Worm (Caenorhabditis elegans): ENCODE data around the gene F57A8.7.

F57A8.7 gene

DNA sequence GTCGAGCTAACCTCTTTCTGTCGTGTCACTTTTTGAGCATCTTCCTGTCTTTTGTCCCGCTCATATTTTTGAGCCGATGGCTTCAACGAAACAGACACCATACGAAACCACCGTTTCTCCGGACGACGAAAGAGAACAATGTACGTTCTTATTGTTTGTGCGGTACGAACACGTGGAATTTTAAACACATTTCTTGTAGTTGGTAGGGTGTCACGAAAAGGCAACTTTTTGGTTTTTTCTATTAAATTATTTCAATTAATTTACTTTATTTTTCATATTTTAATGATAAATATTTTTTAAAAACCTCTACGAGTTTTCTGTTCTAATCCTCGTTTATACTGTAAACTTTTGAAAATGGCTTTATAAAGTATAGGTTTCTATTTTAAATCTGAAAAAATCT is 15.6 kb downstream of the F57A8.7 start, which contains the start of gene R04B5.11:
Gene R04B5.11 (minus strand): TSS at position 101 of the 400 bp plus-strand sequence.
- TF ChIP-seq ama-1 (optimal IDR thresholded peaks at IDR 0.05) = no peak

DNA sequence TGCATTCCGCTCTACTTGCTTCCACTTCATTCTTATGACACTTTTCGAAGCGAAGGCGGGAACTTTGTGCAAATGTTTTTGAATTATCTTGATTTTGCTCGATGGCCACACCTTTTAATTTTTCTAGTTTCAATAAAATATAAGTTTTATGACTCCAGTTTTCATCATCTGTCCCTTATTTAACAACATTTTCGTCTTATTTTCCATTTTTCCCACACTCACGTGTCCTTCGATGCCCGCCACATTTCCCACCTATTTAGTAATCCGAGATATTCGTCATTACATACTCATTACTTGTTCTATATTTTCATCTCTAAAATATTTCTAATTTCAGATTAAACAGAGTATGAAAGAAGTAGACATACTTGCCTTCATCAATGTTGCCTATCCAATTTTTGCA is 18.8 kb downstream of the F57A8.7 start, which contains the start of gene srd-49:
Gene srd-49 (plus strand): TSS at position 301 of the 400 bp plus-strand sequence.
- no peak for TF ChIP-seq tbx-11 (GFP tag; IDR thresholded peaks at IDR 0.05)
- no peak for TF ChIP-seq pes-1 (GFP tag; IDR thresholded peaks at IDR 0.05)
- no peak for TF ChIP-seq hmg-4 (GFP tag; optimal IDR thresholded peaks at IDR 0.05)
- no peak for TF ChIP-seq ceh-36 (tag; optimal IDR thresholded peaks at IDR 0.05)
- no peak for TF ChIP-seq F13C5.2 (tag; optimal IDR thresholded peaks at IDR 0.05)
- TF ChIP-seq ama-1 (optimal IDR thresholded peaks at IDR 0.05) = no peak
- TF ChIP-seq sea-1 (GFP tag; conservative IDR thresholded peaks at IDR 0.05) = no peak
- TF ChIP-seq scrt-1 (GFP tag; IDR thresholded peaks at IDR 0.05) = no peak
- TF ChIP-seq hmbx-1 (tag; optimal IDR thresholded peaks at IDR 0.05) = no peak
- TF ChIP-seq hnd-1 (tag; optimal IDR thresholded peaks at IDR 0.05) = no peak
- no peak for TF ChIP-seq aly-1 (tag; optimal IDR thresholded peaks at IDR 0.05)
- TF ChIP-seq ets-7 (tag; optimal IDR thresholded peaks at IDR 0.05) = no peak
- TF ChIP-seq tbx-37 (GFP tag; conservative IDR thresholded peaks at IDR 0.05) = no peak
- no peak for TF ChIP-seq B0310.2 (tag; optimal IDR thresholded peaks at IDR 0.05)
- no peak for TF ChIP-seq ceh-13 (GFP tag; optimal IDR thresholded peaks at IDR 0.05)
- no peak for TF ChIP-seq tra-4 (tag; optimal IDR thresholded peaks at IDR 0.05)

DNA sequence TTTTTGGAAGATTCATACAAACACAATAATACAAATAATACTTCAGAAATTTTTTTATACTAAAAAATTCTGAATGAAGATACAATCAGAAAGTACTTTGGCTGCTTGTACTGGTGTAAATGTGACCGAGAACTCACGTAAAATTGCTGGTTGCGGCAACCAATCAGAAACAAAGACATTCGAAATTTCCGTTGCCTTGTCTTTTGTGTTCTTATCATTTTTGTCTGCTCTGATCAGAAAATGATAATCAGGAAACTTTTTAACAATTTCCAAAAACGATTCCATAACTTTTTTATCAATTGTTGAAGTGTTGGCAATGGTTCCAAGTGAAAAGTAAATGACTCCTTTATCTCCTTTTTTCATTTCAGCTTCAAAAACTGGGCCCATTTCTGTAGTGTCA is 21.4 kb downstream of the F57A8.7 start:
- TF ChIP-seq ets-7 (tag; optimal IDR thresholded peaks at IDR 0.05) = no peak
- TF ChIP-seq ceh-36 (tag; optimal IDR thresholded peaks at IDR 0.05) = no peak
- no peak for TF ChIP-seq tra-4 (tag; optimal IDR thresholded peaks at IDR 0.05)
- no peak for TF ChIP-seq B0310.2 (tag; optimal IDR thresholded peaks at IDR 0.05)
- no peak for TF ChIP-seq hmbx-1 (tag; optimal IDR thresholded peaks at IDR 0.05)
- no peak for TF ChIP-seq scrt-1 (GFP tag; IDR thresholded peaks at IDR 0.05)

DNA sequence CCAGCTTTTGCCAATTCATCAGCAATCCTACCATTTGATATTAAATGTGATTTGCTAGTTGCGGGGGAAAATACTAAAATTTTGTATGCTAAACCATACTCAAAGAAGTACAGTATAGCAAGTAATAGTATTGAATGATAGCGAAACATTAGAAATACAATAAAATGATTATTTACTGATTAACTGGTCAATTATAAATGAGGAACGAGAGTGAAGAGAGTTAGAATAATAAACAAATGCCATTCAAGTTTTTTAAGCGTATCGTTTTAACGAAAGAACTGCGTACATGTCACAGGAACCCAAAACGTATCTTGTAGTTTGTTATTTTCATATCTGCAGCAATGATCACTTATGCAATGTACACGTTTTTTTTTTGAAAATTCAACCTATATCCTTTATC is 22.9 kb downstream of the F57A8.7 start, which contains the start of gene ugt-47:
Gene ugt-47 (minus strand): TSS at position 169 of the 400 bp plus-strand sequence.
- TF ChIP-seq ets-7 (tag; optimal IDR thresholded peaks at IDR 0.05) = no peak
- no peak for TF ChIP-seq hmbx-1 (tag; optimal IDR thresholded peaks at IDR 0.05)
- no peak for TF ChIP-seq pes-1 (GFP tag; IDR thresholded peaks at IDR 0.05)
- no peak for TF ChIP-seq scrt-1 (GFP tag; IDR thresholded peaks at IDR 0.05)
- no peak for TF ChIP-seq tbx-11 (GFP tag; IDR thresholded peaks at IDR 0.05)
- no peak for TF ChIP-seq ama-1 (optimal IDR thresholded peaks at IDR 0.05)
- TF ChIP-seq ceh-36 (tag; optimal IDR thresholded peaks at IDR 0.05) = no peak
- TF ChIP-seq hmg-4 (GFP tag; optimal IDR thresholded peaks at IDR 0.05) = no peak
- no peak for TF ChIP-seq flt-1 (GFP tag; IDR thresholded peaks at IDR 0.05)
- no peak for TF ChIP-seq sea-1 (GFP tag; conservative IDR thresholded peaks at IDR 0.05)
- TF ChIP-seq aly-1 (tag; optimal IDR thresholded peaks at IDR 0.05) = no peak
- no peak for TF ChIP-seq hnd-1 (tag; optimal IDR thresholded peaks at IDR 0.05)

DNA sequence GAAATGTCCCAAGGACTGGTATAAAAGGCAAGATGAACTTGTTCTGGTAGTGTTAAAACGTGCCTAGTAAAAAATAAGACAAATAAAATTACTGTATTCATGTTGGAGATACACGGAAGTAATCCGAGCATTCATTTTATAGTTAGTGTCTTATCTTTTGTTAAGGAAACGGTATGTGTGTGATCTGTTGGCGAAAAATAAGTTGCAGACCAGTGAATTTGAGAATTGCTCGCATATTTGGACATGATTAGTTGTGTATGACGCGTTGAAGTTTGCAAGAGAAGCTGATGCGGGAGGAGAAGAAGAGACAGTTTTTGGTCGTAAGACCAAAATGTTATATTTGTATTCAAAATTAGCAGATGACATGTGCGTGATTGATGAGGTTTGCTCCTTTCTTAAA is 26.4 kb downstream of the F57A8.7 start, which contains the start of gene C08B6.14:
Gene C08B6.14 (minus strand): TSS at position 101 of the 400 bp plus-strand sequence.
- TF ChIP-seq B0310.2 (tag; optimal IDR thresholded peaks at IDR 0.05) = no peak
- no peak for TF ChIP-seq hmbx-1 (tag; optimal IDR thresholded peaks at IDR 0.05)
- TF ChIP-seq sea-1 (GFP tag; conservative IDR thresholded peaks at IDR 0.05) = no peak
- TF ChIP-seq tbx-11 (GFP tag; IDR thresholded peaks at IDR 0.05) = no peak
- TF ChIP-seq ets-7 (tag; optimal IDR thresholded peaks at IDR 0.05) = no peak
- TF ChIP-seq tbx-37 (GFP tag; conservative IDR thresholded peaks at IDR 0.05) = no peak
- no peak for TF ChIP-seq F13C5.2 (tag; optimal IDR thresholded peaks at IDR 0.05)

DNA sequence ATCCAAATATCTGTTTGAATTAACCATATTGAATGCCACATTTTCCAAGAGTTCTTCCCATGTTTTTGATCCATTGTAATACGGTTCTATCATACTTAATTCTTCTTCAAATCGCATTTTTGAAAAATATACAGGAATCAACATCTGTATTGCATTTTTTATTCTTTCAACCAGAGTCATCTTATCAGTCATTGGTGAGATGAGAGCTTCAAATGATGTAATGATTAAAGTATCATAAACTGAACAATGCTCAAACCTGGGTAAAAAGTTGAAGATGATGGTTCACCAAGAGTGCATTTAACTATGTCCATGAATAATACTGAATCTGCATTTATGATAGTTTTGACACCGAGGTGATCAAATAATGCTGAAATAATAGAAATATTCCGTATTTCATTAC is 28.3 kb downstream of the F57A8.7 start:
- TF ChIP-seq aly-1 (tag; optimal IDR thresholded peaks at IDR 0.05) = no peak
- TF ChIP-seq hnd-1 (tag; optimal IDR thresholded peaks at IDR 0.05) = no peak
- no peak for TF ChIP-seq ceh-13 (GFP tag; optimal IDR thresholded peaks at IDR 0.05)

DNA sequence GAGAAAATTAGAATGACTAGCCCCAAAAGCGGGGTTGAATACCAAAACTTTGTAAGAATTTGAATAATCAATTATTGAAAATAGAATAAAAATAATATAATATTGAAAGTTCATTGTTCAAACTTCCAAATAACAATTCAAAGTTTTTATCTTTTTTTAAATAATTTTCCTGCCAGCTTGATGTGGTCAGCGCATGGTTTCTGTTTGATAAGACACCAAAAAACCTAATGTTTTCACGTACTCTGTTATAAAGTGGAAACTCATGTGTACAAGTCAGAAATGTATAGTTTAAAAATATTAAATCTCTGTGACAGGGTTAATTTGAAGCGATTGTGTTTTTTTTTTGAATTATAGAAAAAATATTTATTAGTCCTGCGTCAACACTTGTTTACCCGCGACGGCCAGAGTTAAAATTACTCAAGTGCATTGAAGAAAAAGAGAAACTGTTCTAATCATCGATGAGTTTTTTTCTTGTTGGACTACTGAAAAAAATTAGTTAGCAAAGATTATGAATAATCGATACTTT is 29.3 kb downstream of the F57A8.7 start, which contains the start of gene ugt-17:
Gene ugt-17 (minus strand): TSS at position 180 of the 526 bp plus-strand sequence.
- TF ChIP-seq ama-1 (optimal IDR thresholded peaks at IDR 0.05) (no peak), tra-4 (tag; optimal IDR thresholded peaks at IDR 0.05) (no peak), flt-1 (GFP tag; IDR thresholded peaks at IDR 0.05) (no peak), aly-1 (tag; optimal IDR thresholded peaks at IDR 0.05) (no peak), pes-1 (GFP tag; IDR thresholded peaks at IDR 0.05) (no peak), ceh-36 (tag; optimal IDR thresholded peaks at IDR 0.05) (no peak), scrt-1 (GFP tag; IDR thresholded peaks at IDR 0.05) (no peak), tbx-11 (GFP tag; IDR thresholded peaks at IDR 0.05) (no peak), F13C5.2 (tag; optimal IDR thresholded peaks at IDR 0.05) (no peak), tbx-37 (GFP tag; conservative IDR thresholded peaks at IDR 0.05) (no peak), ets-7 (tag; optimal IDR thresholded peaks at IDR 0.05) (no peak), hmg-4 (GFP tag; optimal IDR thresholded peaks at IDR 0.05) (no peak), B0310.2 (tag; optimal IDR thresholded peaks at IDR 0.05) (no peak), sea-1 (GFP tag; conservative IDR thresholded peaks at IDR 0.05) (no peak), hmbx-1 (tag; optimal IDR thresholded peaks at IDR 0.05) (no peak), hnd-1 (tag; optimal IDR thresholded peaks at IDR 0.05) (no peak), ceh-13 (GFP tag; optimal IDR thresholded peaks at IDR 0.05) (no peak)

DNA sequence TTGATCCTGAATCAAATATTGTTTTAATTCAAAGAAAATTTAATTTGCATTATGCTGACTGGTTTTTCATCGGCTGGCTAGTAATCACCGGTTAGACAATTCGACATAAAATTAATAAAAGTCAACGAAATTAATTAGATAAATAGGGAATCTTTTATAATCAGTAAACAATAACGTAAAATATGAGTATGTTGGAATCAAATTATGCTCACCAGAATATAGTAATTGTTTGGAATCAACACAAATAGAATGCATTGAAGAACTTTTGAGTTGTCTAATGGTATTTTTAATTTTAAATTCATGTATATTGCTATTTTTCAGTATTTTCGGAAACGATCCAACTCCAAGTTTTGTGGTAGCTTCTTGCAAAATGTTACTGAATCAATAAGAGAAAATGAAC is 29.9 kb downstream of the F57A8.7 start, which contains the start of gene C08B6.2:
Gene C08B6.2 (plus strand): TSS at position 301 of the 400 bp plus-strand sequence.
- TF ChIP-seq hnd-1 (tag; optimal IDR thresholded peaks at IDR 0.05) (no peak), ceh-36 (tag; optimal IDR thresholded peaks at IDR 0.05) (no peak), pes-1 (GFP tag; IDR thresholded peaks at IDR 0.05) (no peak), sea-1 (GFP tag; conservative IDR thresholded peaks at IDR 0.05) (no peak), hmg-4 (GFP tag; optimal IDR thresholded peaks at IDR 0.05) (no peak), hmbx-1 (tag; optimal IDR thresholded peaks at IDR 0.05) (no peak), F13C5.2 (tag; optimal IDR thresholded peaks at IDR 0.05) (no peak), aly-1 (tag; optimal IDR thresholded peaks at IDR 0.05) (no peak), ama-1 (optimal IDR thresholded peaks at IDR 0.05) (no peak), tbx-37 (GFP tag; conservative IDR thresholded peaks at IDR 0.05) (no peak), ceh-13 (GFP tag; optimal IDR thresholded peaks at IDR 0.05) (no peak)
